Worm (Caenorhabditis elegans) whole organism, L4/young adult: Measurements from ENCODE around the gene H19J13.2.

ENCODE experiments used
- W03F9.2 ChIP-seq: fragments of 150-350 bp; optimal IDR thresholded peaks from 2 replicates; lab custom pipeline; 2014; ENCODE audit warnings: missing biosample characterization, missing genetic modification characterization
- him-1 ChIP-seq: sonication (generic microtip); optimal IDR thresholded peaks from 2 replicates; lab custom pipeline; 2016; ENCODE audit warnings: missing genotype, missing genetic modification reagents, missing genetic modification characterization, missing compliant biosample characterization

DNA sequence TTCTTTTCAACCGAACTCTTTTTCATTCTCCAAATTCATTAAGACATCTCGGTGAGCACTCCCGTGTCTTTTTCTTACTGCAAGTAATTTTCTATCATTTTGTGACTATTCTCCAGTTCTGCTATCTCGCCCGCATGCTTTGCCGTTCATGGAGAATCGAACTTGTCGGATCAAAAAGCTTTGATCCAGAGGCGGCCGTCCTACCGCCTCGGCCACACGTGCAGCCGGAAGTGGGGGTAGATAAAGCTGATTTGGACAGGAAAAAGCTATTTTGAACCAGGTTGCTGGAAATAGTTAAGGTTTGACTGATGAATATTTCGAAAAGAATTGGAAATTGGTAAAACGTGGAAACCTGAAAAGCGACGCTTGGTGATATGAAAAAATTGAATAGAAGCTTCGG lies 30.5 kb upstream of the H19J13.2 start:
- TF ChIP-seq W03F9.2: no peak
- TF ChIP-seq him-1 (tag; lab: Kevin White, UChicago): no peak
